Worm (Caenorhabditis elegans) whole organism, L2 larva: ENCODE results near the gene F43B10.1.

Source experiments
- C34F6.9 ChIP-seq: fragments of 150-350 bp; optimal IDR thresholded peaks from 2 replicates; lab custom pipeline; 2014; ENCODE audit warnings: missing biosample characterization, missing genetic modification characterization
- F13H6.1 ChIP-seq: sonication (generic microtip); optimal IDR thresholded peaks from 2 replicates; lab custom pipeline; 2016; ENCODE audit warnings: missing genetic modification characterization, missing compliant biosample characterization
- Y55F3AM.14 ChIP-seq: fragments of 200-800 bp; sonication (Bioruptor generic); optimal IDR thresholded peaks from 2 replicates; lab custom pipeline; 2018; ENCODE audit warnings: mild to moderate bottlenecking, missing genetic modification characterization, missing compliant biosample characterization
- ZK546.5 ChIP-seq: sonication (generic microtip); optimal IDR thresholded peaks from 2 replicates; lab custom pipeline; 2017; ENCODE audit warnings: missing biosample characterization, missing genetic modification characterization
- alr-1 ChIP-seq: fragments of 150-350 bp; optimal IDR thresholded peaks from 2 replicates; lab custom pipeline; 2014; ENCODE audit warnings: missing biosample characterization, missing genetic modification characterization
- aly-2 ChIP-seq: fragments of 150-350 bp; optimal IDR thresholded peaks from 2 replicates; lab custom pipeline; 2014; ENCODE audit warnings: missing biosample characterization, missing genetic modification characterization
- blmp-1 ChIP-seq: sonication (generic microtip); optimal IDR thresholded peaks from 2 replicates; lab custom pipeline; 2017; ENCODE audit warnings: missing genetic modification characterization, mild to moderate bottlenecking, missing compliant biosample characterization, antibody characterized with exemption, moderate library complexity; ENCODE audit not compliant: insufficient read depth
- ceh-82 ChIP-seq: fragments of 150-350 bp; optimal IDR thresholded peaks from 2 replicates; lab custom pipeline; 2014; ENCODE audit warnings: missing biosample characterization, missing genetic modification characterization
- crh-2 ChIP-seq: sonication (generic microtip); optimal IDR thresholded peaks from 2 replicates; lab custom pipeline; 2017; ENCODE audit warnings: missing biosample characterization, missing genetic modification characterization
- dmd-4 ChIP-seq: sonication (generic microtip); optimal IDR thresholded peaks from 2 replicates; lab custom pipeline; 2017; ENCODE audit warnings: missing biosample characterization, missing genetic modification characterization
- egl-27 ChIP-seq: sonication (generic microtip); optimal IDR thresholded peaks from 3 replicates; lab custom pipeline; 2017; ENCODE audit warnings: missing biosample characterization, missing genetic modification reagents, missing genetic modification characterization
- elt-1 ChIP-seq: fragments of 150-350 bp; optimal IDR thresholded peaks from 2 replicates; lab custom pipeline; 2014; ENCODE audit warnings: missing biosample characterization, missing genetic modification characterization
- fos-1 ChIP-seq: fragments of 150-350 bp; optimal IDR thresholded peaks from 2 replicates; lab custom pipeline; 2014; ENCODE audit warnings: missing biosample characterization, missing genetic modification characterization
- lin-11 ChIP-seq: fragments of 150-350 bp; sonication (generic microtip); optimal IDR thresholded peaks from 2 replicates; lab custom pipeline; 2014; ENCODE audit warnings: missing biosample characterization, missing genetic modification characterization, inconsistent platforms, mixed read lengths
- lin-13 ChIP-seq: fragments of 150-350 bp; optimal IDR thresholded peaks from 2 replicates; lab custom pipeline; 2014; ENCODE audit warnings: missing biosample characterization, missing genetic modification reagents, missing genetic modification characterization
- lin-39 ChIP-seq: fragments of 150-350 bp; optimal IDR thresholded peaks from 2 replicates; lab custom pipeline; 2014; ENCODE audit warnings: missing biosample characterization, missing genetic modification reagents, missing genetic modification characterization
- lsy-2 ChIP-seq, 2 experiments: fragments of 150-350 bp in 1 of 2; sonication (generic microtip) in 1 of 2; optimal IDR thresholded peaks; 2 replicates each; lab custom pipeline; 2014 to 2017; ENCODE audit warnings: missing biosample characterization in 2 of 2, missing genetic modification characterization in 2 of 2
- mab-5 ChIP-seq: fragments of 150-350 bp; optimal IDR thresholded peaks from 2 replicates; lab custom pipeline; 2014; ENCODE audit warnings: missing biosample characterization, missing genetic modification characterization
- mdl-1 ChIP-seq, 2 experiments: fragments of 150-350 bp in 1 of 2; sonication (generic microtip) in 1 of 2; optimal IDR thresholded peaks; 2 replicates each; lab custom pipeline; 2017; ENCODE audit warnings: missing biosample characterization in 2 of 2, missing genetic modification characterization in 2 of 2
- nhr-10 ChIP-seq: sonication (generic microtip); optimal IDR thresholded peaks from 2 replicates; lab custom pipeline; 2017; ENCODE audit warnings: missing biosample characterization, missing genetic modification characterization
- nhr-11 ChIP-seq: fragments of 150-350 bp; optimal IDR thresholded peaks from 2 replicates; lab custom pipeline; 2014; ENCODE audit warnings: missing biosample characterization, missing genetic modification characterization
- nhr-12 ChIP-seq: fragments of 150-350 bp; optimal IDR thresholded peaks from 2 replicates; lab custom pipeline; 2014; ENCODE audit warnings: missing biosample characterization, missing genetic modification characterization
- nhr-129 ChIP-seq: fragments of 150-350 bp; optimal IDR thresholded peaks from 2 replicates; lab custom pipeline; 2014; ENCODE audit warnings: missing biosample characterization, missing genetic modification characterization
- nhr-21 ChIP-seq: fragments of 150-350 bp; optimal IDR thresholded peaks from 2 replicates; lab custom pipeline; 2014; ENCODE audit warnings: missing biosample characterization, missing genetic modification characterization
- nhr-237 ChIP-seq: fragments of 150-350 bp; optimal IDR thresholded peaks from 2 replicates; lab custom pipeline; 2014; ENCODE audit warnings: missing biosample characterization, missing genetic modification characterization
- nhr-6 ChIP-seq: fragments of 150-350 bp; optimal IDR thresholded peaks from 2 replicates; lab custom pipeline; 2014; ENCODE audit warnings: missing biosample characterization, missing genetic modification characterization
- peb-1 ChIP-seq: fragments of 150-350 bp; optimal IDR thresholded peaks from 2 replicates; lab custom pipeline; 2014; ENCODE audit warnings: missing biosample characterization, missing genetic modification characterization
- skn-1 ChIP-seq: sonication (generic microtip); optimal IDR thresholded peaks from 2 replicates; lab custom pipeline; 2017; ENCODE audit warnings: missing biosample characterization, missing genetic modification characterization
- sma-3 ChIP-seq: sonication (generic microtip); optimal IDR thresholded peaks from 2 replicates; lab custom pipeline; 2016; ENCODE audit warnings: missing genetic modification reagents, missing genetic modification characterization, missing compliant biosample characterization
- sma-9 ChIP-seq, 2 experiments: fragments of 150-350 bp in 1 of 2; sonication (generic microtip) in 1 of 2; optimal IDR thresholded peaks; 2 replicates each; lab custom pipeline; 2014 to 2016; ENCODE audit warnings: missing genetic modification characterization in 2 of 2, mild to moderate bottlenecking in 1 of 2, missing biosample characterization in 1 of 2, missing compliant biosample characterization in 1 of 2, missing genetic modification reagents in 1 of 2, moderate library complexity in 1 of 2
- unc-39 ChIP-seq: fragments of 150-350 bp; optimal IDR thresholded peaks from 2 replicates; lab custom pipeline; 2014; ENCODE audit warnings: missing biosample characterization, missing genetic modification characterization
- unc-55 ChIP-seq: fragments of 150-350 bp; sonication (generic microtip); optimal IDR thresholded peaks from 3 replicates; lab custom pipeline; 2014; ENCODE audit warnings: missing biosample characterization, missing genetic modification reagents, missing genetic modification characterization
- unc-62 ChIP-seq: fragments of 150-350 bp; optimal IDR thresholded peaks from 2 replicates; lab custom pipeline; 2014; ENCODE audit warnings: missing biosample characterization, missing genetic modification reagents, missing genetic modification characterization
- zag-1 ChIP-seq: fragments of 150-350 bp; optimal IDR thresholded peaks from 2 replicates; lab custom pipeline; 2014; ENCODE audit warnings: missing biosample characterization, missing genetic modification characterization
- ztf-1 ChIP-seq: fragments of 200-800 bp; sonication (Bioruptor generic); conservative IDR thresholded peaks from 2 replicates; pipeline ENCODE4 v1.3.6; 2022; ENCODE audit warnings: missing genetic modification characterization, missing compliant biosample characterization
- ztf-11 ChIP-seq: sonication (generic microtip); optimal IDR thresholded peaks from 2 replicates; lab custom pipeline; 2017; ENCODE audit warnings: missing biosample characterization, missing genetic modification characterization
- ztf-4 ChIP-seq: fragments of 150-350 bp; optimal IDR thresholded peaks from 2 replicates; lab custom pipeline; 2014; ENCODE audit warnings: missing biosample characterization, missing genetic modification characterization

Gene F43B10.1

ce11 chrX:16667515-16667914 lies 4.9 kb upstream of the F43B10.1 start:
- TF ChIP-seq lin-11 (tag; lab: Kevin White, UChicago) (no peak), nhr-12 (no peak), alr-1 (no peak), zag-1 (tag; lab: Kevin White, UChicago) (no peak), egl-27 (tag; lab: Kevin White, UChicago) (no peak), unc-62 (GFP tag; lab: Kevin White, UChicago) (no peak), ceh-82 (tag; lab: Kevin White, UChicago) (no peak), lin-13 (GFP tag; lab: Kevin White, UChicago) (no peak), peb-1 (no peak), blmp-1 (tag; lab: Kevin White, UChicago) (no peak), ztf-4 (tag; lab: Kevin White, UChicago) (no peak), skn-1 (tag; lab: Kevin White, UChicago) (no peak), fos-1 (tag; lab: Kevin White, UChicago) (no peak), crh-2 (tag; lab: Kevin White, UChicago) (no peak)

ce11 chrX:16660268-16660667 lies 2.4 kb downstream of the F43B10.1 start:
- TF ChIP-seq Y55F3AM.14 (GFP tag; lab: Kevin White, UChicago) (no peak), sma-3 (GFP tag; lab: Kevin White, UChicago) (no peak), unc-62 (GFP tag; lab: Kevin White, UChicago) (no peak), nhr-129 (tag; lab: Kevin White, UChicago) (no peak), nhr-6 (tag; lab: Kevin White, UChicago) (no peak), lin-39 (tag; lab: Kevin White, UChicago) (no peak), aly-2 (tag; lab: Kevin White, UChicago) (no peak), dmd-4 (tag; lab: Kevin White, UChicago) (no peak), elt-1 (tag; lab: Kevin White, UChicago) (no peak), peb-1 (no peak), mdl-1 (tag; optimal IDR thresholded peaks at IDR 0.05; lab: Kevin White, UChicago) (no peak), lsy-2 (tag; optimal IDR thresholded peaks at IDR 0.05; lab: Kevin White, UChicago) (no peak)

ce11 chrX:16658309-16658708 lies 4.3 kb downstream of the F43B10.1 start:
- TF ChIP-seq nhr-11 (tag; lab: Kevin White, UChicago): no peak
- TF ChIP-seq ztf-11 (tag; lab: Kevin White, UChicago): no peak
- no peak for TF ChIP-seq F13H6.1
- TF ChIP-seq nhr-6 (tag; lab: Kevin White, UChicago): no peak
- no peak for TF ChIP-seq nhr-237
- no peak for TF ChIP-seq ceh-82 (tag; lab: Kevin White, UChicago)
- no peak for TF ChIP-seq nhr-129 (tag; lab: Kevin White, UChicago)
- TF ChIP-seq C34F6.9: no peak
- no peak for TF ChIP-seq nhr-12
- TF ChIP-seq dmd-4 (tag; lab: Kevin White, UChicago): no peak

- TF ChIP-seq ZK546.5 (no peak), sma-9 (GFP tag; optimal IDR thresholded peaks at IDR 0.05; lab: Kevin White, UChicago) (peak; percentile 10), sma-9 (tag; optimal IDR thresholded peaks at IDR 0.05; lab: Kevin White, UChicago) (no peak), F13H6.1 (peak; percentile 78), lsy-2 (tag; optimal IDR thresholded peaks at IDR 0.05; lab: Kevin White, UChicago) (peak in 1 of 2 experiments; percentile 9), nhr-129 (tag; lab: Kevin White, UChicago) (peak; percentile 39)
- TF ChIP-seq, all 48 proteins: peak for 4
Measured at ce11 chrX:16655283-16655682, 7.3 kb downstream of the F43B10.1 start.

ce11 chrX:16650600-16650999 lies 12.0 kb downstream of the F43B10.1 start:
- TF ChIP-seq unc-39 (tag; lab: Kevin White, UChicago) (no peak), ztf-1 (GFP tag; lab: Robert Waterston, UW) (no peak), nhr-21 (tag; lab: Kevin White, UChicago) (no peak), fos-1 (tag; lab: Kevin White, UChicago) (no peak), aly-2 (tag; lab: Kevin White, UChicago) (no peak), mab-5 (tag; lab: Kevin White, UChicago) (no peak), nhr-10 (tag; lab: Kevin White, UChicago) (no peak), nhr-129 (tag; lab: Kevin White, UChicago) (no peak), peb-1 (no peak), dmd-4 (tag; lab: Kevin White, UChicago) (no peak), unc-55 (GFP tag; lab: Kevin White, UChicago) (no peak), Y55F3AM.14 (GFP tag; lab: Kevin White, UChicago) (no peak)
